Fruit fly (Drosophila melanogaster): Measurements from ENCODE around the gene CG1105.

The CG1105 gene

DNA sequence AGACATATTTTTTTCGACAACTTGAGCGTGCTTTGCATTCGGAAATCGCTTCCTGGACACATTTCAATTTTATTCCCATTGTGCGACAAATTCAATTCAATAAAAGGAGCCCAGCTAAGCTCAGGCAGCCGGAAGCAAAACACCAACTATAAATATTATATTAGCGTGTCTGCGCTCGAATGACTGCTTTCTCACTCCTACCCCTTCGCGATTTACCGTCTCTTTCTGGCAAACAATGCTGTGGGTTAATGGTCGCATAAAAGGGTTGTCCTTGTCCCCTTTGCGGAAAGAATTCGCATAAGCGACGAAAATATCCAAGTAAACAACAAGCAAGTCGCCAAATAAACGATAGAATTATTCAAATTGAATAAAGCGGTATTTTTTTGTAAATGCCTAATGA is 37.4 kb upstream of the CG1105 start:
- TF ChIP-seq croc (GFP tag; conservative IDR thresholded peaks at IDR 0.05) (no peak), tna (GFP tag; IDR thresholded peaks at IDR 0.05; ENCODE audit: partially characterized antibody) (no peak), gt (GFP tag; IDR thresholded peaks at IDR 0.05) (no peak), CG15011 (GFP tag; optimal IDR thresholded peaks at IDR 0.05) (no peak), CG18599 (GFP tag; optimal IDR thresholded peaks at IDR 0.05) (no peak), sd (tag; optimal IDR thresholded peaks at IDR 0.05) (peak; percentile 7), Sox100B (GFP tag; optimal IDR thresholded peaks at IDR 0.05) (no peak), CG4424 (GFP tag; optimal IDR thresholded peaks at IDR 0.05) (no peak), sens (GFP tag) (peak; percentile 70), ind (GFP tag; optimal IDR thresholded peaks at IDR 0.05) (no peak), ssp (GFP tag; IDR thresholded peaks at IDR 0.05) (no peak), CG2199 (GFP tag; IDR thresholded peaks at IDR 0.05) (0 out of 3 replicates have a peak, but pooled peaks have one; percentile 16), ham (GFP tag; IDR thresholded peaks at IDR 0.05) (no peak), pros (GFP tag; optimal IDR thresholded peaks at IDR 0.05) (peak; percentile 75), emc (GFP tag; optimal IDR thresholded peaks at IDR 0.05) (no peak), CG10209 (GFP tag; optimal IDR thresholded peaks at IDR 0.05) (no peak), Trl (optimal IDR thresholded peaks at IDR 0.05) (no peak), Trl (GFP tag; optimal IDR thresholded peaks at IDR 0.05) (no peak), ab (GFP tag; optimal IDR thresholded peaks at IDR 0.05) (no peak), CG2202 (tag; optimal IDR thresholded peaks at IDR 0.05) (no peak), pzg (GFP tag; optimal IDR thresholded peaks at IDR 0.05) (no peak), eyg (GFP tag; optimal IDR thresholded peaks at IDR 0.05) (no peak), insv (GFP tag; optimal IDR thresholded peaks at IDR 0.05) (no peak), btn (GFP tag; optimal IDR thresholded peaks at IDR 0.05) (no peak), CG10565 (GFP tag; optimal IDR thresholded peaks at IDR 0.05) (no peak), Opbp (GFP tag; IDR thresholded peaks at IDR 0.05; ENCODE audit: partially characterized antibody) (no peak), zfh1 (GFP tag; IDR thresholded peaks at IDR 0.05) (0 out of 3 replicates have a peak, but pooled peaks have one; percentile 21), CG15479 (GFP tag; optimal IDR thresholded peaks at IDR 0.05) (no peak), CG1529 (GFP tag; optimal IDR thresholded peaks at IDR 0.05) (no peak), CG10543 (GFP tag; optimal IDR thresholded peaks at IDR 0.05) (no peak), CG17359 (tag; optimal IDR thresholded peaks at IDR 0.05) (no peak), CG16815 (GFP tag; optimal IDR thresholded peaks at IDR 0.05) (no peak), Dfd (GFP tag; optimal IDR thresholded peaks at IDR 0.05) (no peak), slbo (GFP tag; IDR thresholded peaks at IDR 0.05) (no peak), E2f2 (GFP tag; IDR thresholded peaks at IDR 0.05) (no peak), CG4854 (GFP tag; optimal IDR thresholded peaks at IDR 0.05) (no peak), eve (GFP tag; optimal IDR thresholded peaks at IDR 0.05) (no peak), CG6791 (GFP tag; IDR thresholded peaks at IDR 0.05; ENCODE audit: partially characterized antibody) (no peak), pho (GFP tag; optimal IDR thresholded peaks at IDR 0.05) (no peak), sqz (GFP tag; optimal IDR thresholded peaks at IDR 0.05) (peak; percentile 29), psq (GFP tag; optimal IDR thresholded peaks at IDR 0.05) (no peak), tap (tag; optimal IDR thresholded peaks at IDR 0.05) (no peak), CG6654 (GFP tag; optimal IDR thresholded peaks at IDR 0.05) (no peak), E2f1 (GFP tag; IDR thresholded peaks at IDR 0.05) (no peak), CG15601 (tag; optimal IDR thresholded peaks at IDR 0.05) (no peak), pfk (GFP tag; optimal IDR thresholded peaks at IDR 0.05) (no peak), Dref (GFP tag; IDR thresholded peaks at IDR 0.05) (no peak), jumu (GFP tag; optimal IDR thresholded peaks at IDR 0.05) (no peak), slp2 (GFP tag; optimal IDR thresholded peaks at IDR 0.05) (no peak), Sin3A (optimal IDR thresholded peaks at IDR 0.05) (no peak), YL-1 (GFP tag; optimal IDR thresholded peaks at IDR 0.05) (no peak), Myb (GFP tag; optimal IDR thresholded peaks at IDR 0.05) (no peak), dati (GFP tag; IDR thresholded peaks at IDR 0.05) (no peak)
